Fruit fly (Drosophila melanogaster) whole organism, embryonic: ENCODE data around the gene Rpt4.

ENCODE experiments used
- Ada2b ChIP-seq: fragments of 200-800 bp; sonication (Bioruptor generic); IDR thresholded peaks from 2 replicates; pipeline ENCODE4 v1.3.6; 2022; ENCODE audit warnings: missing biosample characterization, missing genetic modification characterization
- Atf6 ChIP-seq: fragments of 200-800 bp; sonication (Bioruptor generic); IDR thresholded peaks from 2 replicates; pipeline ENCODE4 v1.3.6; 2022; ENCODE audit warnings: missing biosample characterization, missing genetic modification characterization
- CG10147 ChIP-seq: fragments of 200-800 bp; sonication (Bioruptor generic); optimal IDR thresholded peaks from 2 replicates; lab custom pipeline; 2019; ENCODE audit warnings: missing biosample characterization, mild to moderate bottlenecking, missing genetic modification characterization, moderate library complexity
- CG11093 ChIP-seq: fragments of 200-800 bp; sonication (Bioruptor generic); IDR thresholded peaks from 3 replicates; pipeline ENCODE4 v1.3.6; 2022; ENCODE audit warnings: missing biosample characterization, missing genetic modification characterization
- CG13287 ChIP-seq: fragments of 200-800 bp; sonication (Bioruptor generic); IDR thresholded peaks from 2 replicates; pipeline ENCODE4 v1.3.6; 2022; ENCODE audit warnings: missing biosample characterization, missing genetic modification characterization; ENCODE audit not compliant: partially characterized antibody
- CG13424 ChIP-seq: fragments of 200-800 bp; sonication (Bioruptor generic); optimal IDR thresholded peaks from 2 replicates; lab custom pipeline; 2019; ENCODE audit warnings: missing biosample characterization, mild to moderate bottlenecking, missing genetic modification characterization, moderate library complexity
- CG14710 ChIP-seq: fragments of 200-800 bp; sonication (Bioruptor generic); optimal IDR thresholded peaks from 3 replicates; lab custom pipeline; 2019; ENCODE audit warnings: missing biosample characterization, mild to moderate bottlenecking, missing genetic modification characterization, moderate library complexity
- CG15696 ChIP-seq: fragments of 200-800 bp; sonication (Bioruptor generic); optimal IDR thresholded peaks from 2 replicates; lab custom pipeline; 2019; ENCODE audit warnings: missing biosample characterization, mild to moderate bottlenecking, missing genetic modification characterization, moderate library complexity
- CG16813 ChIP-seq: fragments of 200-800 bp; sonication (Bioruptor generic); IDR thresholded peaks from 3 replicates; pipeline ENCODE4 v1.3.6; 2022; ENCODE audit warnings: missing biosample characterization, missing genetic modification characterization; ENCODE audit not compliant: partially characterized antibody
- CG1832 ChIP-seq: fragments of 200-800 bp; sonication (Bioruptor generic); optimal IDR thresholded peaks from 2 replicates; lab custom pipeline; 2017; ENCODE audit warnings: missing biosample characterization, mild to moderate bottlenecking, missing genetic modification characterization, inconsistent platforms
- CG18599 ChIP-seq: fragments of 200-800 bp; sonication (Bioruptor generic); optimal IDR thresholded peaks from 3 replicates; lab custom pipeline; 2017; ENCODE audit warnings: missing biosample characterization, missing genetic modification characterization, mild to moderate bottlenecking, moderate library complexity, missing genetic modification reagents
- CG3281 ChIP-seq: fragments of 200-800 bp; sonication (Bioruptor generic); optimal IDR thresholded peaks from 3 replicates; lab custom pipeline; 2017; ENCODE audit warnings: missing biosample characterization, mild to moderate bottlenecking, missing genetic modification characterization
- CG4730 ChIP-seq: fragments of 200-800 bp; sonication (Bioruptor generic); IDR thresholded peaks from 2 replicates; pipeline ENCODE4 v1.3.6; 2022; ENCODE audit warnings: missing biosample characterization, missing genetic modification characterization
- CG7271 ChIP-seq: fragments of 200-800 bp; sonication (Bioruptor generic); optimal IDR thresholded peaks from 2 replicates; lab custom pipeline; 2018; ENCODE audit warnings: missing biosample characterization, mild to moderate bottlenecking, missing genetic modification characterization, moderate library complexity
- CG7357 ChIP-seq: fragments of 200-800 bp; sonication (Bioruptor generic); IDR thresholded peaks from 3 replicates; pipeline ENCODE4 v1.3.6; 2022; ENCODE audit warnings: missing biosample characterization, missing genetic modification characterization
- CG7556 ChIP-seq: fragments of 200-800 bp; sonication (Bioruptor generic); optimal IDR thresholded peaks from 2 replicates; lab custom pipeline; 2017; ENCODE audit warnings: missing biosample characterization, mild to moderate bottlenecking, missing genetic modification characterization
- CG8281 ChIP-seq: fragments of 200-800 bp; sonication (Bioruptor generic); optimal IDR thresholded peaks from 2 replicates; lab custom pipeline; 2018; ENCODE audit warnings: missing biosample characterization, mild to moderate bottlenecking, missing genetic modification characterization, moderate library complexity
- CG9727 ChIP-seq: fragments of 200-800 bp; sonication (Bioruptor generic); optimal IDR thresholded peaks from 3 replicates; lab custom pipeline; 2017; ENCODE audit warnings: missing biosample characterization, mild to moderate bottlenecking, missing genetic modification characterization
- D ChIP-seq, 2 experiments: fragments of 200-800 bp in 1 of 2; fragments of >200 bp in 1 of 2; sonication (Bioruptor generic) in 1 of 2; optimal IDR thresholded peaks; 2 replicates in 1 of 2; 3 replicates in 1 of 2; lab custom pipeline; 2017; ENCODE audit warnings: mild to moderate bottlenecking in 1 of 2, missing biosample characterization in 1 of 2, missing genetic modification characterization in 1 of 2, missing genetic modification reagents in 1 of 2
- Dll ChIP-seq: fragments of 200-800 bp; sonication (Bioruptor generic); IDR thresholded peaks from 4 replicates; pipeline ENCODE4 v1.3.6; 2022; ENCODE audit warnings: missing biosample characterization, missing genetic modification characterization; ENCODE audit not compliant: partially characterized antibody
- Fer1 ChIP-seq: fragments of 200-800 bp; sonication (Bioruptor generic); optimal IDR thresholded peaks from 2 replicates; lab custom pipeline; 2017; ENCODE audit warnings: missing biosample characterization, mild to moderate bottlenecking, missing genetic modification characterization
- Med ChIP-seq: fragments of 200-800 bp; sonication (Bioruptor generic); peaks from one replicate; lab custom pipeline; 2016; ENCODE audit warnings: missing biosample characterization, missing genetic modification characterization, mild to moderate bottlenecking, inconsistent platforms, moderate library complexity
- Rx ChIP-seq: fragments of 200-800 bp; sonication (Bioruptor generic); IDR thresholded peaks from 2 replicates; pipeline ENCODE4 v1.3.6; 2022; ENCODE audit warnings: missing biosample characterization, missing genetic modification characterization
- Scr ChIP-seq: fragments of 200-800 bp; sonication (Bioruptor generic); IDR thresholded peaks from 2 replicates; pipeline ENCODE4 v1.3.6; 2022; ENCODE audit warnings: missing biosample characterization, missing genetic modification characterization; ENCODE audit not compliant: partially characterized antibody
- Spps ChIP-seq: fragments of 200-800 bp; sonication (Bioruptor generic); optimal IDR thresholded peaks from 2 replicates; lab custom pipeline; 2018; ENCODE audit warnings: missing biosample characterization, mild to moderate bottlenecking, missing genetic modification characterization
- TFAM ChIP-seq: fragments of 200-800 bp; sonication (Bioruptor generic); optimal IDR thresholded peaks from 2 replicates; lab custom pipeline; 2017; ENCODE audit warnings: missing biosample characterization, missing genetic modification characterization, inconsistent platforms
- Trl ChIP-seq, 3 experiments: fragments of >200 bp in 2 of 3; fragments of 200-800 bp in 1 of 3; sonication (Bioruptor generic) in 1 of 3; optimal IDR thresholded peaks; 2 replicates in 1 of 3; 3 replicates in 2 of 3; lab custom pipeline; 2016 to 2017; ENCODE audit warnings: missing biosample characterization in 1 of 3, missing genetic modification characterization in 1 of 3
- az2 ChIP-seq: fragments of 200-800 bp; sonication (Bioruptor generic); optimal IDR thresholded peaks from 3 replicates; lab custom pipeline; 2016; ENCODE audit warnings: missing biosample characterization, missing genetic modification characterization
- ci ChIP-seq: fragments of 200-800 bp; sonication (Bioruptor generic); IDR thresholded peaks from 3 replicates; pipeline ENCODE4 v1.3.6; 2022; ENCODE audit warnings: missing biosample characterization, missing genetic modification characterization
- crol ChIP-seq: fragments of 200-800 bp; sonication (Bioruptor generic); IDR thresholded peaks from 2 replicates; pipeline ENCODE4 v1.3.6; 2022; ENCODE audit warnings: missing biosample characterization, missing genetic modification characterization
- h ChIP-seq: fragments of >200 bp; optimal IDR thresholded peaks from 2 replicates; lab custom pipeline; 2017
- insv ChIP-seq, 2 experiments: fragments of 200-800 bp; sonication (Bioruptor generic); optimal IDR thresholded peaks; 3 replicates each; lab custom pipeline; 2016 to 2018; ENCODE audit warnings: missing biosample characterization in 2 of 2, missing genetic modification characterization in 2 of 2
- jigr1 ChIP-seq: fragments of 200-800 bp; sonication (Bioruptor generic); IDR thresholded peaks from 3 replicates; pipeline ENCODE4 v1.3.6; 2022; ENCODE audit warnings: missing biosample characterization, missing genetic modification characterization
- ken ChIP-seq: fragments of 200-800 bp; sonication (Bioruptor generic); IDR thresholded peaks from 3 replicates; pipeline ENCODE4 v1.3.6; 2022; ENCODE audit warnings: missing biosample characterization, missing genetic modification characterization
- lmd ChIP-seq: fragments of 200-800 bp; sonication (Bioruptor generic); IDR thresholded peaks from 2 replicates; pipeline ENCODE4 v1.3.6; 2022; ENCODE audit warnings: missing biosample characterization, missing genetic modification characterization
- mirr ChIP-seq: fragments of 200-800 bp; sonication (Bioruptor generic); optimal IDR thresholded peaks from 3 replicates; lab custom pipeline; 2018; ENCODE audit warnings: missing biosample characterization, mild to moderate bottlenecking, missing genetic modification characterization
- nerfin-2 ChIP-seq: fragments of 200-800 bp; sonication (Bioruptor generic); IDR thresholded peaks from 2 replicates; pipeline ENCODE4 v1.3.6; 2022; ENCODE audit warnings: missing biosample characterization, missing genetic modification characterization; ENCODE audit not compliant: partially characterized antibody
- otp ChIP-seq: fragments of 200-800 bp; sonication (Bioruptor generic); IDR thresholded peaks from 3 replicates; pipeline ENCODE4, ENCODE4 v1.3.6; 2022; ENCODE audit warnings: missing biosample characterization, missing genetic modification characterization
- rib ChIP-seq: fragments of 200-800 bp; sonication (Bioruptor generic); IDR thresholded peaks from 2 replicates; pipeline ENCODE4 v1.3.6; 2022; ENCODE audit warnings: missing biosample characterization, missing genetic modification characterization
- run ChIP-seq: fragments of 200-800 bp; sonication (Bioruptor generic); optimal IDR thresholded peaks from 3 replicates; lab custom pipeline; 2018; ENCODE audit warnings: missing biosample characterization, mild to moderate bottlenecking, missing genetic modification characterization
- sc ChIP-seq, 3 experiments: fragments of >200 bp in 2 of 3; fragments of 200-800 bp in 1 of 3; sonication (Bioruptor generic) in 1 of 3; optimal IDR thresholded peaks; 2 replicates in 2 of 3; 3 replicates in 1 of 3; lab custom pipeline; 2017; ENCODE audit warnings: mild to moderate bottlenecking in 1 of 3, missing biosample characterization in 1 of 3, missing genetic modification characterization in 1 of 3, missing genetic modification reagents in 1 of 3
- shn ChIP-seq: fragments of 200-800 bp; sonication (Bioruptor generic); optimal IDR thresholded peaks from 3 replicates; lab custom pipeline; 2016; ENCODE audit warnings: missing biosample characterization, missing genetic modification characterization
- so ChIP-seq: fragments of 200-800 bp; sonication (Bioruptor generic); IDR thresholded peaks from 3 replicates; pipeline ENCODE4 v1.3.6; 2022; ENCODE audit warnings: missing biosample characterization, missing genetic modification characterization
- ssp ChIP-seq: fragments of 200-800 bp; sonication (Bioruptor generic); IDR thresholded peaks from 2 replicates; pipeline ENCODE4 v1.3.6; 2022; ENCODE audit warnings: missing biosample characterization, missing genetic modification characterization
- sug ChIP-seq: fragments of 200-800 bp; optimal IDR thresholded peaks from 2 replicates; lab custom pipeline; 2019; ENCODE audit warnings: missing biosample characterization, mild to moderate bottlenecking, missing genetic modification characterization, moderate library complexity
- z ChIP-seq: fragments of 200-800 bp; sonication (Bioruptor generic); IDR thresholded peaks from 3 replicates; pipeline ENCODE4 v1.3.6; 2022; ENCODE audit warnings: missing biosample characterization, missing genetic modification characterization
- zf30C ChIP-seq: fragments of 200-800 bp; sonication (Bioruptor generic); optimal IDR thresholded peaks from 3 replicates; lab custom pipeline; 2018; ENCODE audit warnings: missing biosample characterization, mild to moderate bottlenecking, missing genetic modification characterization
- zfh2 ChIP-seq: fragments of 200-800 bp; sonication (Bioruptor generic); optimal IDR thresholded peaks from 2 replicates; lab custom pipeline; 2016; ENCODE audit warnings: missing biosample characterization, missing genetic modification characterization

Rpt4 gene

dm6 chrX:6295129-6295539, 4.1 kb upstream of the Rpt4 start, which contains the start of the genes CG15891 and CG3815 (continued):
- TF ChIP-seq CG14710 (tag; lab: Kevin White, UChicago) (peak; percentile 66), rib (GFP tag; lab: Robert Waterston, UW) (0 out of 2 replicates have a peak, but pooled peaks have one; percentile 19), jigr1 (GFP tag; lab: Robert Waterston, UW) (0 out of 3 replicates have a peak, but pooled peaks have one; percentile 32), ken (0 out of 3 replicates have a peak, but pooled peaks have one; percentile 27), az2 (GFP tag; lab: Kevin White, UChicago) (peak; percentile 16), Scr (peak; percentile 55; the same call in 1 of the 2 replicates), CG16813 (GFP tag; lab: Robert Waterston, UW) (peak; percentile 46; the same call in 2 of the 3 replicates), CG8281 (tag; lab: Kevin White, UChicago) (no peak), z (GFP tag; lab: Robert Waterston, UW) (no peak), CG15696 (tag; lab: Kevin White, UChicago) (peak; percentile 56), run (tag; lab: Kevin White, UChicago) (no peak), mirr (GFP tag; lab: Kevin White, UChicago) (peak; percentile 33), CG7271 (tag; lab: Kevin White, UChicago) (no peak), CG1832 (no peak), CG3281 (GFP tag; lab: Kevin White, UChicago) (peak; percentile 68), Rx (GFP tag; lab: Robert Waterston, UW) (peak; percentile 51; the same call in 1 of the 2 replicates), D (optimal IDR thresholded peaks at IDR 0.05; lab: Kevin White, UChicago) (no peak), D (GFP tag; optimal IDR thresholded peaks at IDR 0.05; lab: Kevin White, UChicago) (no peak), nerfin-2 (peak; percentile 54), ci (GFP tag; lab: Robert Waterston, UW) (0 out of 3 replicates have a peak, but pooled peaks have one; percentile 40), CG18599 (no peak), Dll (GFP tag; lab: Robert Waterston, UW) (peak; percentile 63; the same call in 3 of the 4 replicates), Trl (optimal IDR thresholded peaks at IDR 0.05; lab: Kevin White, UChicago) (no peak), Trl (GFP tag; optimal IDR thresholded peaks at IDR 0.05; lab: Kevin White, UChicago) (peak; percentile 49), so (GFP tag; lab: Robert Waterston, UW) (peak; percentile 62; the same call in 1 of the 3 replicates), CG7556 (GFP tag; lab: Kevin White, UChicago) (peak; percentile 42), CG13424 (peak; percentile 70), CG13287 (GFP tag; lab: Robert Waterston, UW) (peak; percentile 51; the same call in 1 of the 2 replicates), CG11093 (GFP tag; lab: Robert Waterston, UW) (0 out of 3 replicates have a peak, but pooled peaks have one; percentile 39), otp (GFP tag; lab: Robert Waterston, UW) (no peak), CG4730 (GFP tag; lab: Robert Waterston, UW) (peak; percentile 31; the same call in 1 of the 2 replicates), Fer1 (GFP tag; lab: Kevin White, UChicago) (peak; percentile 67), zf30C (GFP tag; lab: Kevin White, UChicago) (no peak), crol (GFP tag; lab: Robert Waterston, UW) (peak; percentile 57), CG7357 (GFP tag; lab: Robert Waterston, UW) (peak; percentile 62; the same call in 2 of the 3 replicates), lmd (GFP tag; lab: Robert Waterston, UW) (peak; percentile 71), h (lab: Kevin White, UChicago) (no peak), Ada2b (peak; percentile 25; the same call in 1 of the 2 replicates), Atf6 (GFP tag; lab: Robert Waterston, UW) (peak; percentile 35; the same call in 1 of the 2 replicates), shn (GFP tag; lab: Kevin White, UChicago) (peak; percentile 53), Med (GFP tag; lab: Kevin White, UChicago) (peak; percentile 90), CG9727 (peak; percentile 52), insv (GFP tag; optimal IDR thresholded peaks at IDR 0.05; lab: Kevin White, UChicago) (peak in 1 of 2 experiments; percentile 61), sc (optimal IDR thresholded peaks at IDR 0.05; lab: Kevin White, UChicago) (no peak), sc (GFP tag; optimal IDR thresholded peaks at IDR 0.05; lab: Kevin White, UChicago) (no peak), ssp (peak; percentile 71), zfh2 (GFP tag; lab: Kevin White, UChicago) (peak; percentile 72), TFAM (GFP tag; lab: Kevin White, UChicago) (no peak), CG10147 (GFP tag; lab: Kevin White, UChicago) (peak; percentile 42), Spps (tag; lab: Kevin White, UChicago) (no peak), sug (tag; lab: Kevin White, UChicago) (peak; percentile 76)
